Worm (Caenorhabditis elegans) whole organism, young adult: ENCODE data around the gene pals-39.

ENCODE experiments used
- F37B4.10 ChIP-seq: fragments of 200-800 bp; sonication (Bioruptor generic); IDR thresholded peaks from 2 replicates; pipeline ENCODE4 v1.3.6; 2022; ENCODE audit warnings: missing genetic modification characterization, missing compliant biosample characterization
- Y67H2A.10 ChIP-seq: fragments of 200-800 bp; sonication (Bioruptor generic); conservative IDR thresholded peaks from 2 replicates; pipeline ENCODE4 v1.3.6; 2022; ENCODE audit warnings: missing genetic modification reagents, missing genetic modification characterization, missing compliant biosample characterization
- ama-1 ChIP-seq, 3 experiments: fragments of 150-350 bp in 1 of 3; sonication (generic microtip) in 2 of 3; optimal IDR thresholded peaks; 2 replicates each; lab custom pipeline; 2014 to 2018; ENCODE audit warnings: missing biosample characterization in 2 of 3, missing genetic modification characterization in 2 of 3, missing genetic modification reagents in 2 of 3
- ccch-3 ChIP-seq: fragments of 200-800 bp; sonication (Bioruptor generic); optimal IDR thresholded peaks from 2 replicates; lab custom pipeline; 2018; ENCODE audit warnings: mild to moderate bottlenecking, missing genetic modification characterization, missing compliant biosample characterization
- gei-17 ChIP-seq: fragments of 200-800 bp; sonication (Bioruptor generic); optimal IDR thresholded peaks from 2 replicates; lab custom pipeline; 2018; ENCODE audit warnings: mild to moderate bottlenecking, missing genetic modification characterization, missing compliant biosample characterization
- hlh-26 ChIP-seq: fragments of 200-800 bp; sonication (Bioruptor generic); conservative IDR thresholded peaks from 2 replicates; pipeline ENCODE4 v1.3.6; 2022; ENCODE audit warnings: missing genetic modification reagents, missing genetic modification characterization, missing compliant biosample characterization
- lin-40 ChIP-seq: sonication (generic microtip); optimal IDR thresholded peaks from 2 replicates; lab custom pipeline; 2016; ENCODE audit warnings: missing genetic modification characterization, mild to moderate bottlenecking, missing compliant biosample characterization, missing genotype, missing genetic modification reagents
- madf-6 ChIP-seq: fragments of 200-800 bp; sonication (Bioruptor generic); IDR thresholded peaks from 2 replicates; pipeline ENCODE4 v1.3.6; 2022; ENCODE audit warnings: missing genetic modification reagents, missing genetic modification characterization, missing compliant biosample characterization
- pha-4 ChIP-seq: fragments of 150-350 bp; sonication (generic microtip); optimal IDR thresholded peaks from 2 replicates; lab custom pipeline; 2014; ENCODE audit warnings: missing biosample characterization, missing genetic modification reagents, missing genetic modification characterization
- snpc-4 ChIP-seq, 5 experiments: fragments of 150-350 bp in 1 of 5; sonication (generic microtip) in 4 of 5; optimal IDR thresholded peaks; 2 replicates each; lab custom pipeline; 2014 to 2018; ENCODE audit warnings: missing genetic modification characterization in 5 of 5, missing biosample characterization in 3 of 5, antibody characterized with exemption in 2 of 5, mild to moderate bottlenecking in 2 of 5, missing compliant biosample characterization in 2 of 5, missing genotype in 2 of 5, moderate library complexity in 2 of 5, missing genetic modification reagents in 1 of 5
- tbp1 ChIP-seq: fragments of 200-800 bp; sonication (Bioruptor generic); optimal IDR thresholded peaks from 2 replicates; lab custom pipeline; 2018; ENCODE audit warnings: mild to moderate bottlenecking, missing genetic modification characterization, missing compliant biosample characterization
- unc-130 ChIP-seq: sonication (generic microtip); optimal IDR thresholded peaks from 2 replicates; lab custom pipeline; 2016; ENCODE audit warnings: missing genetic modification reagents, missing genetic modification characterization, missing compliant biosample characterization
- ztf-28 ChIP-seq: fragments of 200-800 bp; sonication (Bioruptor generic); IDR thresholded peaks from 2 replicates; pipeline ENCODE4 v1.3.6; 2022; ENCODE audit warnings: missing genetic modification reagents, missing genetic modification characterization, missing compliant biosample characterization

DNA sequence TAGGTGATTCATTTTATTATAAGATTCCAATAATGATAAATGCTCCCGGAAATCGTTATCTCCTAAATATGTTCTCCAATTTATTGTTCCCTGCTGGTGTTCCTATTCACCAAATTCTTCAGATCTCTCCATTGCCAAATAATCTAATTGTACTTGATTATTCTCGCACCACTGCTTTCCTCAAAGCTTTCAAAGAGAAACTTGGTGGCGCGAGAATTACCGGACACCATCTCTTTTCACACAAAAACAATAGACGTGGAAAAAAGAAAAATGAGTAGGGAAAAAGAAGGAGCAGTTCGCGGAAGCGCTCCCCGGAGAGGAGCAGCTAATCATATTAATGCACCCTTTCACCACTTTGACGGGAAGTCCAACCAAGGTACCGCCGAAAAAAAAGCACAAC lies 22.3 kb downstream of the pals-39 start:
- TF ChIP-seq ama-1 (optimal IDR thresholded peaks at IDR 0.05; lab: Kevin White, UChicago) (no peak), ama-1 (GFP tag; optimal IDR thresholded peaks at IDR 0.05; lab: Kevin White, UChicago) (no peak), F37B4.10 (no peak), tbp1 (no peak), lin-40 (no peak), pha-4 (tag; lab: Kevin White, UChicago) (no peak), ccch-3 (GFP tag; lab: Kevin White, UChicago) (no peak), gei-17 (GFP tag; lab: Kevin White, UChicago) (no peak), unc-130 (GFP tag; lab: Kevin White, UChicago) (no peak), Y67H2A.10 (GFP tag; lab: Robert Waterston, UW) (no peak), hlh-26 (GFP tag; lab: Robert Waterston, UW) (no peak), ztf-28 (GFP tag; lab: Robert Waterston, UW) (no peak), snpc-4 (GFP tag; optimal IDR thresholded peaks at IDR 0.05; lab: Kevin White, UChicago) (no peak), snpc-4 (tag; optimal IDR thresholded peaks at IDR 0.05; lab: Kevin White, UChicago) (no peak), madf-6 (no peak)
